Fruit fly (Drosophila melanogaster) whole organism, embryonic: Measurements from ENCODE around the gene CG42268.

Source experiments
- Atf6 ChIP-seq: fragments of 200-800 bp; sonication (Bioruptor generic); IDR thresholded peaks from 2 replicates; pipeline ENCODE4 v1.3.6; 2022; ENCODE audit warnings: missing biosample characterization, missing genetic modification characterization
- BEAF-32 ChIP-seq: fragments of 200-800 bp; sonication (Bioruptor generic); optimal IDR thresholded peaks from 3 replicates; lab custom pipeline; 2017; ENCODE audit warnings: missing biosample characterization, missing genetic modification characterization, mild to moderate bottlenecking, moderate library complexity, missing genetic modification reagents
- BtbVII ChIP-seq: fragments of 200-800 bp; sonication (Bioruptor generic); optimal IDR thresholded peaks from 3 replicates; lab custom pipeline; 2017; ENCODE audit warnings: missing biosample characterization, mild to moderate bottlenecking, missing genetic modification characterization
- CG10366 ChIP-seq: fragments of 200-800 bp; sonication (Bioruptor generic); IDR thresholded peaks from 2 replicates; pipeline ENCODE4 v1.3.6; 2022; ENCODE audit warnings: missing biosample characterization, missing genetic modification characterization
- CG11723 ChIP-seq: fragments of 200-800 bp; sonication (Bioruptor generic); optimal IDR thresholded peaks from 2 replicates; lab custom pipeline; 2017; ENCODE audit warnings: missing biosample characterization, mild to moderate bottlenecking, missing genetic modification characterization
- CG13894 ChIP-seq: fragments of 200-800 bp; sonication (Bioruptor generic); optimal IDR thresholded peaks from 3 replicates; lab custom pipeline; 2018; ENCODE audit warnings: missing biosample characterization, mild to moderate bottlenecking, missing genetic modification characterization, moderate library complexity
- CG14710 ChIP-seq: fragments of 200-800 bp; sonication (Bioruptor generic); optimal IDR thresholded peaks from 3 replicates; lab custom pipeline; 2019; ENCODE audit warnings: missing biosample characterization, mild to moderate bottlenecking, missing genetic modification characterization, moderate library complexity
- CG15601 ChIP-seq: fragments of 200-800 bp; sonication (Bioruptor generic); optimal IDR thresholded peaks from 3 replicates; lab custom pipeline; 2019; ENCODE audit warnings: missing biosample characterization, mild to moderate bottlenecking, missing genetic modification characterization, moderate library complexity
- CG16863 ChIP-seq: fragments of 200-800 bp; sonication (Bioruptor generic); optimal IDR thresholded peaks from 3 replicates; lab custom pipeline; 2016; ENCODE audit warnings: missing biosample characterization, missing genetic modification characterization
- CG17568 ChIP-seq: fragments of 200-800 bp; sonication (Bioruptor generic); optimal IDR thresholded peaks from 2 replicates; lab custom pipeline; 2018; ENCODE audit warnings: missing biosample characterization, mild to moderate bottlenecking, missing genetic modification characterization, moderate library complexity
- CG18599 ChIP-seq: fragments of 200-800 bp; sonication (Bioruptor generic); optimal IDR thresholded peaks from 3 replicates; lab custom pipeline; 2017; ENCODE audit warnings: missing biosample characterization, missing genetic modification characterization, mild to moderate bottlenecking, moderate library complexity, missing genetic modification reagents
- CG18764 ChIP-seq: fragments of 200-800 bp; sonication (Bioruptor generic); optimal IDR thresholded peaks from 3 replicates; lab custom pipeline; 2016; ENCODE audit warnings: missing biosample characterization, missing genetic modification characterization
- CG31365 ChIP-seq: fragments of 200-800 bp; sonication (Bioruptor generic); optimal IDR thresholded peaks from 2 replicates; lab custom pipeline; 2018; ENCODE audit warnings: missing biosample characterization, mild to moderate bottlenecking, missing genetic modification characterization
- CG5180 ChIP-seq: fragments of 200-800 bp; sonication (Bioruptor generic); optimal IDR thresholded peaks from 3 replicates; lab custom pipeline; 2017; ENCODE audit warnings: missing biosample characterization, missing genetic modification characterization, mild to moderate bottlenecking, moderate library complexity, missing genetic modification reagents
- CG6683 ChIP-seq: fragments of 200-800 bp; sonication (Bioruptor generic); optimal IDR thresholded peaks from 2 replicates; lab custom pipeline; 2017; ENCODE audit warnings: missing biosample characterization, mild to moderate bottlenecking, missing genetic modification characterization, missing genetic modification reagents
- Chrac-16 ChIP-seq: fragments of 200-800 bp; sonication (Bioruptor generic); optimal IDR thresholded peaks from 3 replicates; lab custom pipeline; 2016; ENCODE audit warnings: missing biosample characterization, missing genetic modification characterization
- Dll ChIP-seq: fragments of 200-800 bp; sonication (Bioruptor generic); IDR thresholded peaks from 4 replicates; pipeline ENCODE4 v1.3.6; 2022; ENCODE audit warnings: missing biosample characterization, missing genetic modification characterization; ENCODE audit not compliant: partially characterized antibody
- Dp ChIP-seq: fragments of 200-800 bp; sonication (Bioruptor generic); optimal IDR thresholded peaks from 2 replicates; lab custom pipeline; 2018; ENCODE audit warnings: missing biosample characterization, mild to moderate bottlenecking, missing genetic modification characterization, moderate library complexity
- Dref ChIP-seq: fragments of 200-800 bp; sonication (Bioruptor generic); IDR thresholded peaks from 2 replicates; pipeline ENCODE4 v1.3.6; 2022; ENCODE audit warnings: missing biosample characterization, missing genetic modification characterization
- E2f1 ChIP-seq: fragments of 200-800 bp; sonication (Bioruptor generic); IDR thresholded peaks from 2 replicates; pipeline ENCODE4 v1.3.6; 2022; ENCODE audit warnings: missing biosample characterization, missing genetic modification characterization
- Eip74EF ChIP-seq, 2 experiments: fragments of 200-800 bp in 1 of 2; fragments of >200 bp in 1 of 2; sonication (Bioruptor generic) in 1 of 2; optimal IDR thresholded peaks; 2 replicates each; lab custom pipeline; 2017 to 2019; ENCODE audit warnings: missing biosample characterization in 2 of 2, missing genetic modification characterization in 2 of 2, mild to moderate bottlenecking in 1 of 2, moderate library complexity in 1 of 2
- Ets65A ChIP-seq: fragments of 200-800 bp; sonication (Bioruptor generic); peaks from one replicate; lab custom pipeline; 2016; ENCODE audit warnings: missing biosample characterization, missing genetic modification characterization
- Gug ChIP-seq: fragments of 200-800 bp; sonication (Bioruptor generic); IDR thresholded peaks from 4 replicates; pipeline ENCODE4 v1.3.6; 2022; ENCODE audit warnings: missing biosample characterization, missing genetic modification characterization
- HHEX ChIP-seq: fragments of 200-800 bp; sonication (Bioruptor generic); optimal IDR thresholded peaks from 3 replicates; lab custom pipeline; 2017; ENCODE audit warnings: missing biosample characterization, mild to moderate bottlenecking, missing genetic modification characterization, missing genetic modification reagents
- Hr51 ChIP-seq, 2 experiments: fragments of 200-800 bp; sonication (Bioruptor generic); optimal IDR thresholded peaks; 2 replicates in 1 of 2; 3 replicates in 1 of 2; lab custom pipeline; 2016 to 2018; ENCODE audit warnings: missing biosample characterization in 2 of 2, missing genetic modification characterization in 2 of 2, mild to moderate bottlenecking in 1 of 2, moderate library complexity in 1 of 2
- Lim3 ChIP-seq: fragments of 200-800 bp; sonication (Bioruptor generic); IDR thresholded peaks from 2 replicates; pipeline ENCODE4 v1.3.6; 2022; ENCODE audit warnings: missing biosample characterization, missing genetic modification characterization
- Optix ChIP-seq: fragments of 200-800 bp; sonication (Bioruptor generic); IDR thresholded peaks from 3 replicates; pipeline ENCODE4 v1.3.6; 2022; ENCODE audit warnings: missing biosample characterization, missing genetic modification characterization
- Xrp1 ChIP-seq: fragments of 200-800 bp; sonication (Bioruptor generic); IDR thresholded peaks from 2 replicates; pipeline ENCODE4 v1.3.6; 2022; ENCODE audit warnings: missing biosample characterization, missing genetic modification characterization
- az2 ChIP-seq: fragments of 200-800 bp; sonication (Bioruptor generic); optimal IDR thresholded peaks from 3 replicates; lab custom pipeline; 2016; ENCODE audit warnings: missing biosample characterization, missing genetic modification characterization
- bowl ChIP-seq: fragments of 200-800 bp; sonication (Bioruptor generic); IDR thresholded peaks from 2 replicates; pipeline ENCODE4 v1.3.6; 2022; ENCODE audit warnings: missing biosample characterization, missing genetic modification characterization
- ci ChIP-seq: fragments of 200-800 bp; sonication (Bioruptor generic); IDR thresholded peaks from 3 replicates; pipeline ENCODE4 v1.3.6; 2022; ENCODE audit warnings: missing biosample characterization, missing genetic modification characterization
- crp ChIP-seq, 2 experiments: fragments of 200-800 bp; sonication (Bioruptor generic); optimal IDR thresholded peaks; 2 replicates in 1 of 2; 3 replicates in 1 of 2; lab custom pipeline; 2017; ENCODE audit warnings: missing biosample characterization in 2 of 2, missing genetic modification characterization in 2 of 2, mild to moderate bottlenecking in 1 of 2, moderate library complexity in 1 of 2
- fd3F ChIP-seq: fragments of 200-800 bp; sonication (Bioruptor generic); optimal IDR thresholded peaks from 2 replicates; lab custom pipeline; 2018; ENCODE audit warnings: missing biosample characterization, mild to moderate bottlenecking, missing genetic modification characterization, moderate library complexity
- grn ChIP-seq: fragments of 200-800 bp; sonication (Bioruptor generic); optimal IDR thresholded peaks from 3 replicates; lab custom pipeline; 2017; ENCODE audit warnings: missing biosample characterization, missing genetic modification characterization
- hbn ChIP-seq: fragments of 200-800 bp; sonication (Bioruptor generic); IDR thresholded peaks from 2 replicates; pipeline ENCODE4 v1.3.6; 2022; ENCODE audit warnings: missing biosample characterization, missing genetic modification characterization; ENCODE audit not compliant: partially characterized antibody
- jigr1 ChIP-seq: fragments of 200-800 bp; sonication (Bioruptor generic); IDR thresholded peaks from 3 replicates; pipeline ENCODE4 v1.3.6; 2022; ENCODE audit warnings: missing biosample characterization, missing genetic modification characterization
- kay ChIP-seq: fragments of 200-800 bp; sonication (Bioruptor generic); optimal IDR thresholded peaks from 2 replicates; lab custom pipeline; 2016; ENCODE audit warnings: missing biosample characterization, missing genetic modification characterization
- lmd ChIP-seq: fragments of 200-800 bp; sonication (Bioruptor generic); IDR thresholded peaks from 2 replicates; pipeline ENCODE4 v1.3.6; 2022; ENCODE audit warnings: missing biosample characterization, missing genetic modification characterization
- lov ChIP-seq, 2 experiments: fragments of 200-800 bp in 1 of 2; fragments of >200 bp in 1 of 2; sonication (Bioruptor generic) in 1 of 2; IDR thresholded peaks in 1 of 2; optimal IDR thresholded peaks in 1 of 2; 2 replicates in 1 of 2; 3 replicates in 1 of 2; pipeline versions ENCODE4 v1.3.6 to Lab custom; 2017 to 2022; ENCODE audit warnings: missing biosample characterization in 1 of 2, missing genetic modification characterization in 1 of 2
- mirr ChIP-seq: fragments of 200-800 bp; sonication (Bioruptor generic); optimal IDR thresholded peaks from 3 replicates; lab custom pipeline; 2018; ENCODE audit warnings: missing biosample characterization, mild to moderate bottlenecking, missing genetic modification characterization
- nmo ChIP-seq: fragments of 200-800 bp; sonication (Bioruptor generic); optimal IDR thresholded peaks from 2 replicates; lab custom pipeline; 2018; ENCODE audit warnings: missing biosample characterization, mild to moderate bottlenecking, missing genetic modification characterization, moderate library complexity
- psq ChIP-seq: fragments of 200-800 bp; sonication (Bioruptor generic); optimal IDR thresholded peaks from 2 replicates; lab custom pipeline; 2017; ENCODE audit warnings: missing biosample characterization, missing genetic modification characterization
- stwl ChIP-seq: fragments of 200-800 bp; sonication (Bioruptor generic); optimal IDR thresholded peaks from 3 replicates; lab custom pipeline; 2018; ENCODE audit warnings: missing biosample characterization, mild to moderate bottlenecking, missing genetic modification characterization, moderate library complexity
- sug ChIP-seq: fragments of 200-800 bp; optimal IDR thresholded peaks from 2 replicates; lab custom pipeline; 2019; ENCODE audit warnings: missing biosample characterization, mild to moderate bottlenecking, missing genetic modification characterization, moderate library complexity
- tap ChIP-seq: fragments of 200-800 bp; optimal IDR thresholded peaks from 3 replicates; lab custom pipeline; 2019; ENCODE audit warnings: missing biosample characterization, mild to moderate bottlenecking, missing genetic modification characterization, moderate library complexity
- toy ChIP-seq: fragments of 200-800 bp; sonication (Bioruptor generic); IDR thresholded peaks from 2 replicates; pipeline ENCODE4 v1.3.6; 2022; ENCODE audit warnings: missing biosample characterization, missing genetic modification characterization
- trh ChIP-seq: fragments of 200-800 bp; sonication (Bioruptor generic); optimal IDR thresholded peaks from 2 replicates; lab custom pipeline; 2016; ENCODE audit warnings: missing biosample characterization, missing genetic modification characterization
- twi ChIP-seq: fragments of 200-800 bp; optimal IDR thresholded peaks from 2 replicates; lab custom pipeline; 2019; ENCODE audit warnings: missing biosample characterization, mild to moderate bottlenecking, missing genetic modification characterization, moderate library complexity

Gene CG42268

DNA sequence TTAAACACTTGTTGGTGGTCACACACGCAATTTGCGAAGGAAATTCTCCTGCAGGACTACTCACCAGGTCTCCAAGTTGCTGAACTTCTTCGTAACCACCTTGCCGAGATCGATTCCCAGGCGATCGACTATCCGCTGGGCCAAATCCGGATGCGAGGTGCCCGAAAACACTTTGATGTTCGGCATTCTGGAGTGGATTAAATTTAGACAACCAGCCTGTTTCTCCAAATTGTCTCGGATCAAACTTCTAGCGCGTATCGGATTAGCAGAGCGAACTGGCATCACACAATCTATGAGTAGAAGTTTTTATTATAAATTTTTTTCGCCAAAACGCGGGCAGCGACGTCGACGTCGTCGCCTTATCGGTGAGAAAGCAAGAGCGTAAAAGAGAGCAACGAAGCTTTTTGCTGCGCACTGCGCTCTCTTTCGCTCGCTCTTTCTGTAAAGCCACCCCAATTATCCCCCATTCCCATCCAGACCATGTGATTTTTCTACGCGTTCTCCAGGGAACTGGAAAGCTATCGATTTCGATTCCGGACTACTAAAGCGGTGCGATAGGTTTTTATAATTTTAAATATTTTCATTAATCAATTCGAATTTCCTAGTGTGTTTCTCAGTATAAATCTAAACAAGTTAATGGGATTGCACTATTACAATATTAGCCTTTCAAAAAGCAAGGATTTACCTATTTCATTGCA is 65.9 kb downstream of the CG42268 start (continued):
- no peak for TF ChIP-seq CG14710 (tag; lab: Kevin White, UChicago)
- no peak for TF ChIP-seq Xrp1
- TF ChIP-seq E2f1 (GFP tag; lab: Robert Waterston, UW), result no peak
- no peak for TF ChIP-seq Dp (GFP tag; lab: Kevin White, UChicago)
- TF ChIP-seq toy (GFP tag; lab: Robert Waterston, UW), result no peak
- TF ChIP-seq CG15601 (tag; lab: Kevin White, UChicago), result no peak
- TF ChIP-seq Chrac-16 (GFP tag; lab: Kevin White, UChicago), result no peak
- no peak for TF ChIP-seq jigr1 (GFP tag; lab: Robert Waterston, UW)
- TF ChIP-seq Ets65A, result no peak
- no peak for TF ChIP-seq CG10366 (GFP tag; lab: Robert Waterston, UW)
- TF ChIP-seq Dref, result peak; percentile 51
- no peak for TF ChIP-seq CG13894 (tag; lab: Kevin White, UChicago)
- no peak for TF ChIP-seq grn (GFP tag; lab: Kevin White, UChicago)
- 0 out of 2 replicates have a peak, but pooled peaks have one; percentile 8 for TF ChIP-seq Atf6 (GFP tag; lab: Robert Waterston, UW)
- TF ChIP-seq hbn (GFP tag; lab: Robert Waterston, UW), result peak; percentile 22; the same call in 1 of the 2 replicates
- no peak for TF ChIP-seq CG31365 (tag; lab: Kevin White, UChicago)
- TF ChIP-seq CG5180, result no peak
- TF ChIP-seq Lim3 (GFP tag; lab: Robert Waterston, UW), result no peak
- no peak for TF ChIP-seq stwl
- TF ChIP-seq twi (tag; lab: Kevin White, UChicago), result no peak
- no peak for TF ChIP-seq Hr51 (GFP tag; optimal IDR thresholded peaks at IDR 0.05; lab: Kevin White, UChicago)
- TF ChIP-seq BEAF-32 (GFP tag; lab: Kevin White, UChicago), result peak; percentile 12
- no peak for TF ChIP-seq nmo (GFP tag; lab: Kevin White, UChicago)
- TF ChIP-seq CG11723 (GFP tag; lab: Kevin White, UChicago), result no peak
- TF ChIP-seq sug (tag; lab: Kevin White, UChicago), result no peak
- TF ChIP-seq CG17568, result peak; percentile 31
- no peak for TF ChIP-seq CG6683
- no peak for TF ChIP-seq crp (GFP tag; optimal IDR thresholded peaks at IDR 0.05; lab: Kevin White, UChicago)
- 0 out of 4 replicates have a peak, but pooled peaks have one; percentile 18 for TF ChIP-seq Dll (GFP tag; lab: Robert Waterston, UW)
- TF ChIP-seq BtbVII (GFP tag; lab: Kevin White, UChicago), result no peak
- TF ChIP-seq bowl (GFP tag; lab: Robert Waterston, UW), result no peak
- no peak for TF ChIP-seq fd3F (GFP tag; lab: Kevin White, UChicago)
- TF ChIP-seq CG18764 (GFP tag; lab: Kevin White, UChicago), result no peak
- TF ChIP-seq lmd (GFP tag; lab: Robert Waterston, UW), result no peak
- peak; percentile 38; the same call in 1 of the 3 replicates for TF ChIP-seq ci
- no peak for TF ChIP-seq Gug (GFP tag; lab: Robert Waterston, UW)
- no peak for TF ChIP-seq Eip74EF (GFP tag; optimal IDR thresholded peaks at IDR 0.05; lab: Kevin White, UChicago)
- no peak for TF ChIP-seq Optix (GFP tag; lab: Robert Waterston, UW)
- TF ChIP-seq CG18599 (GFP tag; lab: Kevin White, UChicago), result no peak
- no peak for TF ChIP-seq lov (optimal IDR thresholded peaks at IDR 0.05; lab: Kevin White, UChicago)
- TF ChIP-seq lov (GFP tag; IDR thresholded peaks at IDR 0.05; lab: Robert Waterston, UW), result no peak
- no peak for TF ChIP-seq trh (GFP tag; lab: Kevin White, UChicago)
- no peak for TF ChIP-seq az2
- no peak for TF ChIP-seq psq
- TF ChIP-seq kay, result no peak
- TF ChIP-seq tap (tag; lab: Kevin White, UChicago), result no peak
- TF ChIP-seq HHEX (GFP tag; lab: Kevin White, UChicago), result no peak
- no peak for TF ChIP-seq CG16863 (GFP tag; lab: Kevin White, UChicago)
- peak; percentile 40 for TF ChIP-seq mirr
